Fruit fly (Drosophila melanogaster): ENCODE data around the gene nSyb.

Gene nSyb

DNA sequence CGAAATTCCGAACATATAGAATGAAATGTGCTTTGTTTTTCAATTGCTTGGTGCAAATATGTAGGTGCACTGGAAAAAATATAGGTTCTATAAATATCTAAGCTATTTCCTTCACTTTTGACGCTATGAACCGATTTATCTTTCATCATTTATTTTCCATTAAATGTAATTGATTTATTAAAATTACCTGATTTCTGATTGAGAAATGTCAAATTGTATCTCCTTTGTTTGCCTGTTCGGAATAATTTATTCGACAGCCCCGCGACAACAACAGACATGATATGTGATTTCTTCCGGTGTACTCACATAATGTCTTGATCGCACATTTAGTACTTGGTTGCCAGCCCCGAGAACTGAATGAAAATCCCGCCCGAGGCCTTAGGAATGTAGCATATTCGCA is 27.9 kb downstream of the nSyb start (continued):
- TF ChIP-seq CG12659 (GFP tag; optimal IDR thresholded peaks at IDR 0.05) = peak; percentile 31
- peak; percentile 88 for TF ChIP-seq Med (GFP tag)
- TF ChIP-seq CG14014 (GFP tag; IDR thresholded peaks at IDR 0.05) = peak; percentile 54
- TF ChIP-seq stc (GFP tag; IDR thresholded peaks at IDR 0.05) = no peak
- TF ChIP-seq cwo (GFP tag; optimal IDR thresholded peaks at IDR 0.05) = peak; percentile 32
- TF ChIP-seq CG12155 (GFP tag; optimal IDR thresholded peaks at IDR 0.05) = peak; percentile 40
- TF ChIP-seq CG2120 (GFP tag; optimal IDR thresholded peaks at IDR 0.05) = peak; percentile 75
- TF ChIP-seq D19B (GFP tag; optimal IDR thresholded peaks at IDR 0.05) = peak; percentile 34
- TF ChIP-seq vnd (GFP tag; IDR thresholded peaks at IDR 0.05; ENCODE audit: partially characterized antibody) = no peak
- TF ChIP-seq bcd (GFP tag; optimal IDR thresholded peaks at IDR 0.05) = peak; percentile 27
- TF ChIP-seq mam (GFP tag; optimal IDR thresholded peaks at IDR 0.05) = peak; percentile 45
- TF ChIP-seq CG2712 (tag; optimal IDR thresholded peaks at IDR 0.05) = peak; percentile 39
- no peak for TF ChIP-seq ken (GFP tag; IDR thresholded peaks at IDR 0.05)
- no peak for TF ChIP-seq Doc2 (GFP tag; IDR thresholded peaks at IDR 0.05)
- TF ChIP-seq CG4424 (GFP tag; optimal IDR thresholded peaks at IDR 0.05) = peak; percentile 12
- no peak for TF ChIP-seq CG15073 (GFP tag; optimal IDR thresholded peaks at IDR 0.05)
- 0 out of 3 replicates have a peak, but pooled peaks have one; percentile 10 for TF ChIP-seq so (GFP tag; IDR thresholded peaks at IDR 0.05)
- 0 out of 2 replicates have a peak, but pooled peaks have one; percentile 43 for TF ChIP-seq sob (GFP tag; IDR thresholded peaks at IDR 0.05)
- peak; percentile 24; the same call in 1 of the 2 replicates for TF ChIP-seq sisA (GFP tag; IDR thresholded peaks at IDR 0.05)
- TF ChIP-seq CG11560 (tag; IDR thresholded peaks at IDR 0.05) = peak; percentile 24; the same call in 1 of the 3 replicates
- TF ChIP-seq fd64A (GFP tag; optimal IDR thresholded peaks at IDR 0.05) = no peak
- peak; percentile 48 for TF ChIP-seq PHDP (tag; optimal IDR thresholded peaks at IDR 0.05)
- TF ChIP-seq CG17385 (GFP tag; optimal IDR thresholded peaks at IDR 0.05) = peak; percentile 9
- TF ChIP-seq CG10209 (GFP tag; optimal IDR thresholded peaks at IDR 0.05) = peak; percentile 34
- no peak for TF ChIP-seq gce (GFP tag; IDR thresholded peaks at IDR 0.05)
- no peak for TF ChIP-seq pros (GFP tag; optimal IDR thresholded peaks at IDR 0.05)
- peak; percentile 20 for TF ChIP-seq fd3F (GFP tag; optimal IDR thresholded peaks at IDR 0.05)
- TF ChIP-seq Antp (GFP tag; optimal IDR thresholded peaks at IDR 0.05) = no peak
- no peak for TF ChIP-seq YL-1 (GFP tag; optimal IDR thresholded peaks at IDR 0.05)
- no peak for TF ChIP-seq Fer2 (tag; optimal IDR thresholded peaks at IDR 0.05)
- TF ChIP-seq dati (GFP tag; IDR thresholded peaks at IDR 0.05) = no peak
- peak; percentile 50 for TF ChIP-seq CG30403 (GFP tag; optimal IDR thresholded peaks at IDR 0.05)
- peak; percentile 49; the same call in 1 of the 3 replicates for TF ChIP-seq CG17361 (GFP tag; IDR thresholded peaks at IDR 0.05)
- TF ChIP-seq fd96Cb (tag; optimal IDR thresholded peaks at IDR 0.05) = peak; percentile 15
- TF ChIP-seq CG10274 (GFP tag; optimal IDR thresholded peaks at IDR 0.05) = peak; percentile 9
- TF ChIP-seq CrebB (tag; optimal IDR thresholded peaks at IDR 0.05) = no peak
- TF ChIP-seq CG11085 (GFP tag; IDR thresholded peaks at IDR 0.05) = 0 out of 2 replicates have a peak, but pooled peaks have one; percentile 38
- no peak for TF ChIP-seq Mes4 (GFP tag; optimal IDR thresholded peaks at IDR 0.05)
- peak; percentile 68; the same call in 1 of the 2 replicates for TF ChIP-seq lmd (GFP tag; IDR thresholded peaks at IDR 0.05)
- no peak for TF ChIP-seq CG33213 (GFP tag; optimal IDR thresholded peaks at IDR 0.05)
- 0 out of 2 replicates have a peak, but pooled peaks have one; percentile 44 for TF ChIP-seq Drgx (GFP tag; IDR thresholded peaks at IDR 0.05)
- TF ChIP-seq E2f2 (GFP tag; IDR thresholded peaks at IDR 0.05) = no peak; the same call in 1 of the 2 replicates
- TF ChIP-seq Blimp-1 (GFP tag; optimal IDR thresholded peaks at IDR 0.05) = no peak
- TF ChIP-seq CG7839 (tag; optimal IDR thresholded peaks at IDR 0.05) = peak; percentile 76
- TF ChIP-seq slbo (GFP tag; IDR thresholded peaks at IDR 0.05) = peak; percentile 75
- no peak for TF ChIP-seq tio (GFP tag; optimal IDR thresholded peaks at IDR 0.05)
- 0 out of 2 replicates have a peak, but pooled peaks have one; percentile 10 for TF ChIP-seq Taf1 (GFP tag; IDR thresholded peaks at IDR 0.05)
- no peak for TF ChIP-seq aop (GFP tag; IDR thresholded peaks at IDR 0.05)
- TF ChIP-seq CG7786 (GFP tag; optimal IDR thresholded peaks at IDR 0.05) = peak; percentile 29
- TF ChIP-seq HHEX (GFP tag; optimal IDR thresholded peaks at IDR 0.05) = peak; percentile 34
- TF ChIP-seq CG42726 (GFP tag; IDR thresholded peaks at IDR 0.05; ENCODE audit: partially characterized antibody) = no peak
